Fruit fly (Drosophila melanogaster) whole organism, prepupa: ENCODE results near the gene CG12995.
A peak's percentile ranks its signal among the peaks of the same experiment; 100 is the strongest.

Experiments used
- Blimp-1 ChIP-seq: fragments of 200-800 bp; sonication (Bioruptor generic); optimal IDR thresholded peaks from 3 replicates; lab custom pipeline; 2017; ENCODE audit warnings: missing biosample characterization, missing genetic modification characterization, mild to moderate bottlenecking, moderate library complexity, missing genetic modification reagents
- CG10631 ChIP-seq: fragments of 200-800 bp; sonication (Bioruptor generic); optimal IDR thresholded peaks from 2 replicates; lab custom pipeline; 2016; ENCODE audit warnings: missing biosample characterization, missing genetic modification characterization
- CG10669 ChIP-seq: fragments of 200-800 bp; sonication (Bioruptor generic); optimal IDR thresholded peaks from 3 replicates; lab custom pipeline; 2018; ENCODE audit warnings: missing biosample characterization, mild to moderate bottlenecking, missing genetic modification characterization, moderate library complexity
- CG1621 ChIP-seq: fragments of 200-800 bp; sonication (Bioruptor generic); optimal IDR thresholded peaks from 3 replicates; lab custom pipeline; 2018; ENCODE audit warnings: missing biosample characterization, mild to moderate bottlenecking, missing genetic modification characterization
- CG3032 ChIP-seq: fragments of 200-800 bp; optimal IDR thresholded peaks from 2 replicates; lab custom pipeline; 2019; ENCODE audit warnings: missing biosample characterization, mild to moderate bottlenecking, missing genetic modification characterization, moderate library complexity
- CG31627 ChIP-seq: fragments of 200-800 bp; sonication (Bioruptor generic); optimal IDR thresholded peaks from 3 replicates; lab custom pipeline; 2016; ENCODE audit warnings: missing biosample characterization, missing genetic modification characterization
- CG32006 ChIP-seq: fragments of 200-800 bp; sonication (Bioruptor generic); optimal IDR thresholded peaks from 3 replicates; lab custom pipeline; 2017; ENCODE audit warnings: missing biosample characterization, mild to moderate bottlenecking, missing genetic modification characterization
- CG34406 ChIP-seq: fragments of 200-800 bp; sonication (Bioruptor generic); optimal IDR thresholded peaks from 3 replicates; lab custom pipeline; 2016; ENCODE audit warnings: missing biosample characterization, missing genetic modification characterization
- CG3919 ChIP-seq: fragments of 200-800 bp; sonication (Bioruptor generic); optimal IDR thresholded peaks from 3 replicates; lab custom pipeline; 2016; ENCODE audit warnings: missing biosample characterization, missing genetic modification characterization
- CG4318 ChIP-seq: fragments of 200-800 bp; sonication (Bioruptor generic); optimal IDR thresholded peaks from 3 replicates; lab custom pipeline; 2017; ENCODE audit warnings: missing biosample characterization, mild to moderate bottlenecking, missing genetic modification characterization
- CG6276 ChIP-seq: fragments of 200-800 bp; sonication (Bioruptor generic); optimal IDR thresholded peaks from 2 replicates; lab custom pipeline; 2017; ENCODE audit warnings: missing biosample characterization, mild to moderate bottlenecking, missing genetic modification characterization
- CG6792 ChIP-seq: fragments of 200-800 bp; sonication (Bioruptor generic); optimal IDR thresholded peaks from 3 replicates; lab custom pipeline; 2016; ENCODE audit warnings: missing biosample characterization, missing genetic modification characterization
- CG6808 ChIP-seq: fragments of 200-800 bp; sonication (Bioruptor generic); optimal IDR thresholded peaks from 3 replicates; lab custom pipeline; 2017; ENCODE audit warnings: missing biosample characterization, missing genetic modification characterization, mild to moderate bottlenecking, moderate library complexity, missing genetic modification reagents
- CG6854 ChIP-seq: fragments of 200-800 bp; sonication (Bioruptor generic); optimal IDR thresholded peaks from 2 replicates; lab custom pipeline; 2017; ENCODE audit warnings: missing biosample characterization, mild to moderate bottlenecking, missing genetic modification characterization
- CG7368 ChIP-seq: fragments of 200-800 bp; sonication (Bioruptor generic); optimal IDR thresholded peaks from 3 replicates; lab custom pipeline; 2016; ENCODE audit warnings: missing biosample characterization, missing genetic modification characterization
- CG8119 ChIP-seq: fragments of 200-800 bp; sonication (Bioruptor generic); IDR thresholded peaks from 3 replicates; pipeline ENCODE4 v1.3.6; 2022; ENCODE audit warnings: missing biosample characterization, missing genetic modification characterization
- CG8319 ChIP-seq: fragments of 200-800 bp; sonication (Bioruptor generic); optimal IDR thresholded peaks from 3 replicates; lab custom pipeline; 2016; ENCODE audit warnings: missing biosample characterization, missing genetic modification characterization
- CG8632 ChIP-seq: fragments of 200-800 bp; sonication (Bioruptor generic); optimal IDR thresholded peaks from 3 replicates; lab custom pipeline; 2016; ENCODE audit warnings: missing biosample characterization, missing genetic modification characterization
- CG9139 ChIP-seq: fragments of 200-800 bp; sonication (Bioruptor generic); optimal IDR thresholded peaks from 3 replicates; lab custom pipeline; 2017; ENCODE audit warnings: missing biosample characterization, mild to moderate bottlenecking, missing genetic modification characterization
- Eip75B ChIP-seq: fragments of 200-800 bp; sonication (Bioruptor generic); optimal IDR thresholded peaks from 3 replicates; lab custom pipeline; 2016; ENCODE audit warnings: missing biosample characterization, missing genetic modification characterization
- Eip78C ChIP-seq: fragments of 200-800 bp; sonication (Bioruptor generic); peaks from one replicate; lab custom pipeline; 2016; ENCODE audit warnings: missing biosample characterization, missing genetic modification characterization
- Eip93F ChIP-seq: fragments of 200-800 bp; sonication (Bioruptor generic); optimal IDR thresholded peaks from 2 replicates; lab custom pipeline; 2016; ENCODE audit warnings: missing biosample characterization, mild to moderate bottlenecking, missing genetic modification characterization
- Gug ChIP-seq: fragments of 200-800 bp; sonication (Bioruptor generic); IDR thresholded peaks from 2 replicates; pipeline ENCODE4 v1.3.6; 2022; ENCODE audit warnings: missing biosample characterization, missing genetic modification characterization
- Hr38 ChIP-seq: sonication (Bioruptor generic); optimal IDR thresholded peaks from 2 replicates; lab custom pipeline; 2016; ENCODE audit warnings: missing biosample characterization, missing genetic modification characterization
- Hr39 ChIP-seq: fragments of 200-800 bp; sonication (Bioruptor generic); optimal IDR thresholded peaks from 2 replicates; lab custom pipeline; 2016; ENCODE audit warnings: missing biosample characterization, missing genetic modification characterization
- Lpt ChIP-seq: fragments of 200-800 bp; sonication (Bioruptor generic); optimal IDR thresholded peaks from 3 replicates; lab custom pipeline; 2016; ENCODE audit warnings: missing biosample characterization, missing genetic modification characterization
- Met ChIP-seq: fragments of 200-800 bp; sonication (Bioruptor generic); optimal IDR thresholded peaks from 3 replicates; lab custom pipeline; 2016; ENCODE audit warnings: missing biosample characterization, missing genetic modification characterization
- OdsH ChIP-seq: fragments of 200-800 bp; sonication (Bioruptor generic); optimal IDR thresholded peaks from 3 replicates; lab custom pipeline; 2016; ENCODE audit warnings: missing biosample characterization, missing genetic modification characterization
- Smox ChIP-seq: fragments of 200-800 bp; sonication (Bioruptor generic); optimal IDR thresholded peaks from 3 replicates; lab custom pipeline; 2016; ENCODE audit warnings: missing biosample characterization, missing genetic modification characterization
- achi ChIP-seq: fragments of 200-800 bp; sonication (Bioruptor generic); optimal IDR thresholded peaks from 3 replicates; lab custom pipeline; 2016; ENCODE audit warnings: missing biosample characterization, missing genetic modification characterization
- acj6 ChIP-seq: fragments of 200-800 bp; sonication (Bioruptor generic); optimal IDR thresholded peaks from 3 replicates; lab custom pipeline; 2016; ENCODE audit warnings: missing biosample characterization, missing genetic modification characterization
- cyc ChIP-seq: fragments of 200-800 bp; sonication (Bioruptor generic); optimal IDR thresholded peaks from 3 replicates; lab custom pipeline; 2016; ENCODE audit warnings: missing biosample characterization, missing genetic modification characterization
- dac ChIP-seq: fragments of 200-800 bp; sonication (Bioruptor generic); optimal IDR thresholded peaks from 2 replicates; lab custom pipeline; 2017; ENCODE audit warnings: missing biosample characterization, mild to moderate bottlenecking, missing genetic modification characterization
- dsx ChIP-seq: fragments of 200-800 bp; optimal IDR thresholded peaks from 3 replicates; lab custom pipeline; 2019; ENCODE audit warnings: missing biosample characterization, mild to moderate bottlenecking, missing genetic modification characterization, moderate library complexity; ENCODE audit not compliant: poor library complexity, severe bottlenecking
- eg ChIP-seq: fragments of 200-800 bp; sonication (Bioruptor generic); IDR thresholded peaks from 3 replicates; pipeline ENCODE4 v1.3.6; 2022; ENCODE audit warnings: missing biosample characterization, missing genetic modification characterization
- esn ChIP-seq: fragments of 200-800 bp; sonication (Bioruptor generic); optimal IDR thresholded peaks from 2 replicates; lab custom pipeline; 2016; ENCODE audit warnings: missing biosample characterization, mild to moderate bottlenecking, missing genetic modification characterization, moderate library complexity
- fd59A ChIP-seq: fragments of 200-800 bp; sonication (Bioruptor generic); optimal IDR thresholded peaks from 2 replicates; lab custom pipeline; 2017; ENCODE audit warnings: missing biosample characterization, mild to moderate bottlenecking, missing genetic modification characterization, missing genetic modification reagents
- fd85E ChIP-seq: fragments of 200-800 bp; sonication (Bioruptor generic); optimal IDR thresholded peaks from 3 replicates; lab custom pipeline; 2016; ENCODE audit warnings: missing biosample characterization, missing genetic modification characterization
- fkh ChIP-seq: fragments of 200-800 bp; sonication (Bioruptor generic); optimal IDR thresholded peaks from 3 replicates; lab custom pipeline; 2017; ENCODE audit warnings: missing biosample characterization, mild to moderate bottlenecking, missing genetic modification characterization, moderate library complexity
- lz ChIP-seq: fragments of 200-800 bp; sonication (Bioruptor generic); optimal IDR thresholded peaks from 3 replicates; lab custom pipeline; 2016; ENCODE audit warnings: missing biosample characterization, missing genetic modification characterization
- net ChIP-seq: fragments of 200-800 bp; sonication (Bioruptor generic); optimal IDR thresholded peaks from 3 replicates; lab custom pipeline; 2016; ENCODE audit warnings: missing biosample characterization, missing genetic modification characterization
- pdm3 ChIP-seq: fragments of 200-800 bp; sonication (Bioruptor generic); optimal IDR thresholded peaks from 3 replicates; lab custom pipeline; 2016; ENCODE audit warnings: missing biosample characterization, missing genetic modification characterization
- salr ChIP-seq, 2 experiments: fragments of 200-800 bp; sonication (Bioruptor generic); optimal IDR thresholded peaks; 3 replicates each; lab custom pipeline; 2016 to 2018; ENCODE audit warnings: missing biosample characterization in 2 of 2, missing genetic modification characterization in 2 of 2, mild to moderate bottlenecking in 1 of 2
- spab ChIP-seq: fragments of 200-800 bp; sonication (Bioruptor generic); optimal IDR thresholded peaks from 2 replicates; lab custom pipeline; 2017; ENCODE audit warnings: missing biosample characterization, mild to moderate bottlenecking, missing genetic modification characterization, missing genetic modification reagents
- ss ChIP-seq, 2 experiments: fragments of 200-800 bp; sonication (Bioruptor generic); optimal IDR thresholded peaks; 2 replicates in 1 of 2; 3 replicates in 1 of 2; lab custom pipeline; 2017 to 2018; ENCODE audit warnings: mild to moderate bottlenecking in 2 of 2, missing biosample characterization in 2 of 2, missing genetic modification characterization in 2 of 2, moderate library complexity in 1 of 2
- topi ChIP-seq: fragments of 200-800 bp; sonication (Bioruptor generic); optimal IDR thresholded peaks from 3 replicates; lab custom pipeline; 2016; ENCODE audit warnings: missing biosample characterization, missing genetic modification characterization
- vri ChIP-seq: fragments of 200-800 bp; sonication (Bioruptor generic); optimal IDR thresholded peaks from 3 replicates; lab custom pipeline; 2016; ENCODE audit warnings: missing biosample characterization, mild to moderate bottlenecking, missing genetic modification characterization

Gene CG12995

DNA sequence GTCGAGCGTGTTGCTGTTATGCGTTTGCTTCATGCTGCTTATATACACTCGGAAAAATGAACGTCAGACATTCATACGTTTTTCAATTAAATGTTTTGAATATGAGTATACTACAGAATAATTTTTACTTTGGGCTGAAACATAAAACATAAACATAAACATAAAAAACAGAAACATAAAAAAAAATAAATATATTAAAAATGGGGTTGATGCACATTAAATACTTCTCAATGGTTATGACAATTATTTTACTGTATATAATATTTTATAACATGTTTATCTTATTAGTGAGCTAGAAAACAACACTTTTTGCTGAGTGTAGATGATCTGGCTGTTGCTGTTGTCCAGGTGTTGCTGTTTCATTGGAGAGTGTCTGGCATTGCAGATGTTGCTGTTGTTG, 27.6 kb upstream of the CG12995 start (continued):
- TF ChIP-seq CG4318 (peak; percentile 79), Smox (GFP tag; lab: Kevin White, UChicago) (peak; percentile 32), Eip93F (GFP tag; lab: Kevin White, UChicago) (no peak), net (GFP tag; lab: Kevin White, UChicago) (peak; percentile 78), acj6 (peak; percentile 75), eg (peak; percentile 74), topi (peak; percentile 46), fd85E (GFP tag; lab: Kevin White, UChicago) (no peak), fkh (no peak), CG6854 (GFP tag; lab: Kevin White, UChicago) (no peak), CG34406 (GFP tag; lab: Kevin White, UChicago) (peak; percentile 67), salr (GFP tag; optimal IDR thresholded peaks at IDR 0.05; lab: Kevin White, UChicago) (peak in 1 of 2 experiments; percentile 77), vri (GFP tag; lab: Kevin White, UChicago) (no peak), CG8632 (GFP tag; lab: Kevin White, UChicago) (peak; percentile 71), dac (GFP tag; lab: Kevin White, UChicago) (peak; percentile 49), dsx (GFP tag; lab: Kevin White, UChicago) (peak; percentile 70), CG8119 (peak; percentile 89), CG10669 (GFP tag; lab: Kevin White, UChicago) (no peak), CG6276 (GFP tag; lab: Kevin White, UChicago) (peak; percentile 78), CG8319 (GFP tag; lab: Kevin White, UChicago) (peak; percentile 51), CG31627 (GFP tag; lab: Kevin White, UChicago) (peak; percentile 19), CG9139 (GFP tag; lab: Kevin White, UChicago) (peak; percentile 18), CG3919 (GFP tag; lab: Kevin White, UChicago) (peak; percentile 77), CG1621 (tag; lab: Kevin White, UChicago) (peak; percentile 2), CG3032 (tag; lab: Kevin White, UChicago) (peak; percentile 67), spab (GFP tag; lab: Kevin White, UChicago) (peak; percentile 55), Met (GFP tag; lab: Kevin White, UChicago) (peak; percentile 55), pdm3 (GFP tag; lab: Kevin White, UChicago) (peak; percentile 70), Blimp-1 (no peak), ss (GFP tag; optimal IDR thresholded peaks at IDR 0.05; lab: Kevin White, UChicago) (peak; percentile 69 to 71), CG10631 (GFP tag; lab: Kevin White, UChicago) (peak; percentile 73), esn (peak; percentile 61), Hr39 (GFP tag; lab: Kevin White, UChicago) (no peak), CG6808 (GFP tag; lab: Kevin White, UChicago) (peak; percentile 70), lz (GFP tag; lab: Kevin White, UChicago) (peak; percentile 28), cyc (GFP tag; lab: Kevin White, UChicago) (peak; percentile 21), Eip75B (peak; percentile 38), CG32006 (GFP tag; lab: Kevin White, UChicago) (peak; percentile 90), CG6792 (peak; percentile 70), OdsH (peak; percentile 72), CG7368 (GFP tag; lab: Kevin White, UChicago) (peak; percentile 63)

DNA sequence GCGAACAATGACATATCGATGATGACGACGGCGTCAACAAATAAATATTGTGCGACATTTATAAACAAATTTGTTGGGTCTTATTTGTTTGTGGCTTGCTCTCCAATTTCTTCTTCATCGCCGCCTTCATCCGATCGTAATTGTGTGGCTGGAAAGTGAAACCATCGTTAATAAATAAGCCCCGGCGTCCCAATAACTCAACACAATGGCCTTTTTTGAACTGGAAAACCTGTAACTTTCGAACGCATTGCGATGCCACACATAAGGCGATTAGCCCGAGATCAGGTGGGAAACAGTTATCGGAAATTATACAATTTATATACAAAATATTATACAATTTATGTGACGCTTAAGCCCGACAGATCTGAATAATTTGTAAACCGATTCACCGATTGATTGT, 26.7 kb upstream of the CG12995 start:
- TF ChIP-seq Gug (no peak), net (GFP tag; lab: Kevin White, UChicago) (no peak), ss (GFP tag; optimal IDR thresholded peaks at IDR 0.05; lab: Kevin White, UChicago) (no peak), Eip93F (GFP tag; lab: Kevin White, UChicago) (no peak), Lpt (no peak), spab (GFP tag; lab: Kevin White, UChicago) (no peak), eg (no peak), pdm3 (GFP tag; lab: Kevin White, UChicago) (no peak), fkh (no peak), dsx (GFP tag; lab: Kevin White, UChicago) (no peak), dac (GFP tag; lab: Kevin White, UChicago) (no peak), CG34406 (GFP tag; lab: Kevin White, UChicago) (no peak), achi (no peak), Eip78C (GFP tag; lab: Kevin White, UChicago) (no peak), Hr38 (no peak), fd59A (GFP tag; lab: Kevin White, UChicago) (no peak)
